Fruit fly (Drosophila melanogaster) whole organism, embryonic: ENCODE results near the gene CG1896.
A peak's percentile ranks its signal among the peaks of the same experiment; 100 is the strongest.

Experiments used
- Awh ChIP-seq: fragments of 200-800 bp; sonication (Bioruptor generic); IDR thresholded peaks from 2 replicates; pipeline ENCODE4, ENCODE4 v1.3.6; 2022; ENCODE audit warnings: missing biosample characterization, missing genetic modification characterization
- BEAF-32 ChIP-seq: fragments of 200-800 bp; sonication (Bioruptor generic); optimal IDR thresholded peaks from 3 replicates; lab custom pipeline; 2017; ENCODE audit warnings: missing biosample characterization, missing genetic modification characterization, mild to moderate bottlenecking, moderate library complexity, missing genetic modification reagents
- CG10267 ChIP-seq: fragments of 200-800 bp; sonication (Bioruptor generic); optimal IDR thresholded peaks from 2 replicates; lab custom pipeline; 2018; ENCODE audit warnings: missing biosample characterization, mild to moderate bottlenecking, missing genetic modification characterization, moderate library complexity
- CG11560 ChIP-seq: fragments of 200-800 bp; sonication (Bioruptor generic); IDR thresholded peaks from 3 replicates; pipeline ENCODE4 v1.3.6; 2022; ENCODE audit warnings: missing biosample characterization, missing genetic modification characterization
- CG13296 ChIP-seq: fragments of 200-800 bp; sonication (Bioruptor generic); optimal IDR thresholded peaks from 3 replicates; lab custom pipeline; 2018; ENCODE audit warnings: missing biosample characterization, mild to moderate bottlenecking, missing genetic modification characterization
- CG14441 ChIP-seq: fragments of 200-800 bp; sonication (Bioruptor generic); IDR thresholded peaks from 2 replicates; pipeline ENCODE4 v1.3.6; 2022; ENCODE audit warnings: missing biosample characterization, missing genetic modification characterization
- CG1832 ChIP-seq: fragments of 200-800 bp; sonication (Bioruptor generic); optimal IDR thresholded peaks from 2 replicates; lab custom pipeline; 2017; ENCODE audit warnings: missing biosample characterization, mild to moderate bottlenecking, missing genetic modification characterization, inconsistent platforms
- CG18619 ChIP-seq: fragments of 200-800 bp; sonication (Bioruptor generic); optimal IDR thresholded peaks from 3 replicates; lab custom pipeline; 2017; ENCODE audit warnings: missing biosample characterization, mild to moderate bottlenecking, missing genetic modification characterization
- CG2712 ChIP-seq: fragments of 200-800 bp; optimal IDR thresholded peaks from 3 replicates; lab custom pipeline; 2019; ENCODE audit warnings: missing biosample characterization, mild to moderate bottlenecking, missing genetic modification characterization, moderate library complexity
- CG2889 ChIP-seq: fragments of 200-800 bp; sonication (Bioruptor generic); IDR thresholded peaks from 3 replicates; pipeline ENCODE4 v1.3.6; 2022; ENCODE audit warnings: missing biosample characterization, missing genetic modification characterization
- CG33557 ChIP-seq: fragments of 200-800 bp; sonication (Bioruptor generic); optimal IDR thresholded peaks from 2 replicates; lab custom pipeline; 2019; ENCODE audit warnings: missing biosample characterization, mild to moderate bottlenecking, missing genetic modification characterization, moderate library complexity
- CG34422 ChIP-seq: fragments of 200-800 bp; sonication (Bioruptor generic); IDR thresholded peaks from 3 replicates; pipeline ENCODE4 v1.3.6; 2022; ENCODE audit warnings: missing biosample characterization, missing genetic modification characterization
- CG3726 ChIP-seq: fragments of 200-800 bp; sonication (Bioruptor generic); IDR thresholded peaks from 3 replicates; pipeline ENCODE4, ENCODE4 v1.3.6; 2022; ENCODE audit warnings: missing biosample characterization, missing genetic modification characterization
- CG6765 ChIP-seq: fragments of 200-800 bp; sonication (Bioruptor generic); optimal IDR thresholded peaks from 3 replicates; lab custom pipeline; 2017; ENCODE audit warnings: missing biosample characterization, mild to moderate bottlenecking, missing genetic modification characterization
- CG8924 ChIP-seq: fragments of 200-800 bp; optimal IDR thresholded peaks from 3 replicates; lab custom pipeline; 2019; ENCODE audit warnings: missing biosample characterization, mild to moderate bottlenecking, missing genetic modification characterization, moderate library complexity
- CG9817 ChIP-seq: fragments of 200-800 bp; sonication (Bioruptor generic); optimal IDR thresholded peaks from 2 replicates; lab custom pipeline; 2018; ENCODE audit warnings: missing biosample characterization, mild to moderate bottlenecking, missing genetic modification characterization, moderate library complexity
- CTCF ChIP-seq: fragments of 200-800 bp; sonication (Bioruptor generic); optimal IDR thresholded peaks from 2 replicates; lab custom pipeline; 2017; ENCODE audit warnings: missing biosample characterization, mild to moderate bottlenecking, missing genetic modification characterization, moderate library complexity
- CkIIα-i1 ChIP-seq: fragments of 200-800 bp; sonication (Bioruptor generic); IDR thresholded peaks from 2 replicates; pipeline ENCODE4 v1.3.6; 2022; ENCODE audit warnings: missing biosample characterization, missing genetic modification characterization
- Dref ChIP-seq: fragments of 200-800 bp; sonication (Bioruptor generic); IDR thresholded peaks from 2 replicates; pipeline ENCODE4 v1.3.6; 2022; ENCODE audit warnings: missing biosample characterization, missing genetic modification characterization
- E2f2 ChIP-seq: fragments of 200-800 bp; sonication (Bioruptor generic); IDR thresholded peaks from 2 replicates; pipeline ENCODE4 v1.3.6; 2022; ENCODE audit warnings: missing biosample characterization, missing genetic modification characterization
- Gsc ChIP-seq: fragments of 200-800 bp; sonication (Bioruptor generic); IDR thresholded peaks from 2 replicates; pipeline ENCODE4 v1.3.6; 2022; ENCODE audit warnings: missing biosample characterization, missing genetic modification characterization
- HLH4C ChIP-seq: fragments of 200-800 bp; sonication (Bioruptor generic); IDR thresholded peaks from 3 replicates; pipeline ENCODE4 v1.3.6; 2022; ENCODE audit warnings: missing biosample characterization, missing genetic modification characterization; ENCODE audit not compliant: partially characterized antibody
- HLHmδ ChIP-seq: fragments of 200-800 bp; sonication (Bioruptor generic); optimal IDR thresholded peaks from 2 replicates; lab custom pipeline; 2018; ENCODE audit warnings: missing biosample characterization, mild to moderate bottlenecking, missing genetic modification characterization, moderate library complexity
- Lim3 ChIP-seq: fragments of 200-800 bp; sonication (Bioruptor generic); IDR thresholded peaks from 2 replicates; pipeline ENCODE4 v1.3.6; 2022; ENCODE audit warnings: missing biosample characterization, missing genetic modification characterization
- MESR4 ChIP-seq: fragments of 200-800 bp; sonication (Bioruptor generic); optimal IDR thresholded peaks from 2 replicates; lab custom pipeline; 2018; ENCODE audit warnings: missing biosample characterization, mild to moderate bottlenecking, missing genetic modification characterization, moderate library complexity
- Max ChIP-seq: fragments of 200-800 bp; sonication (Bioruptor generic); optimal IDR thresholded peaks from 2 replicates; lab custom pipeline; 2016; ENCODE audit warnings: missing biosample characterization, mild to moderate bottlenecking, missing genetic modification characterization
- NC2α ChIP-seq: fragments of 200-800 bp; sonication (Bioruptor generic); optimal IDR thresholded peaks from 2 replicates; lab custom pipeline; 2016; ENCODE audit warnings: missing biosample characterization, missing genetic modification characterization
- Oaz ChIP-seq: fragments of 200-800 bp; sonication (Bioruptor generic); IDR thresholded peaks from 2 replicates; pipeline ENCODE4 v1.3.6; 2022; ENCODE audit warnings: missing biosample characterization, missing genetic modification characterization
- Ssrp ChIP-seq: fragments of 200-800 bp; sonication (Bioruptor generic); optimal IDR thresholded peaks from 2 replicates; lab custom pipeline; 2018; ENCODE audit warnings: missing biosample characterization, mild to moderate bottlenecking, missing genetic modification characterization, moderate library complexity
- Trl ChIP-seq, 3 experiments: fragments of >200 bp in 2 of 3; fragments of 200-800 bp in 1 of 3; sonication (Bioruptor generic) in 1 of 3; optimal IDR thresholded peaks; 2 replicates in 1 of 3; 3 replicates in 2 of 3; lab custom pipeline; 2016 to 2017; ENCODE audit warnings: missing biosample characterization in 1 of 3, missing genetic modification characterization in 1 of 3
- bbx ChIP-seq: fragments of 200-800 bp; sonication (Bioruptor generic); IDR thresholded peaks from 2 replicates; pipeline ENCODE4 v1.3.6; 2022; ENCODE audit warnings: missing biosample characterization, missing genetic modification characterization; ENCODE audit not compliant: partially characterized antibody
- bowl ChIP-seq: fragments of 200-800 bp; sonication (Bioruptor generic); IDR thresholded peaks from 2 replicates; pipeline ENCODE4 v1.3.6; 2022; ENCODE audit warnings: missing biosample characterization, missing genetic modification characterization
- caup ChIP-seq: fragments of 200-800 bp; sonication (Bioruptor generic); optimal IDR thresholded peaks from 3 replicates; lab custom pipeline; 2017; ENCODE audit warnings: missing biosample characterization, mild to moderate bottlenecking, missing genetic modification characterization, moderate library complexity; ENCODE audit not compliant: severe bottlenecking
- dati ChIP-seq: fragments of 200-800 bp; sonication (Bioruptor generic); IDR thresholded peaks from 2 replicates; pipeline ENCODE4 v1.3.6; 2022; ENCODE audit warnings: missing biosample characterization, missing genetic modification characterization
- dm ChIP-seq: fragments of 200-800 bp; sonication (Bioruptor generic); optimal IDR thresholded peaks from 3 replicates; lab custom pipeline; 2016; ENCODE audit warnings: missing biosample characterization, missing genetic modification characterization
- exex ChIP-seq: fragments of 200-800 bp; sonication (Bioruptor generic); optimal IDR thresholded peaks from 4 replicates; lab custom pipeline; 2018; ENCODE audit warnings: missing biosample characterization, mild to moderate bottlenecking, missing genetic modification characterization, moderate library complexity
- fu2 ChIP-seq: fragments of 200-800 bp; sonication (Bioruptor generic); optimal IDR thresholded peaks from 2 replicates; lab custom pipeline; 2016; ENCODE audit warnings: missing biosample characterization, missing genetic modification characterization
- lov ChIP-seq, 2 experiments: fragments of 200-800 bp in 1 of 2; fragments of >200 bp in 1 of 2; sonication (Bioruptor generic) in 1 of 2; IDR thresholded peaks in 1 of 2; optimal IDR thresholded peaks in 1 of 2; 2 replicates in 1 of 2; 3 replicates in 1 of 2; pipeline versions ENCODE4 v1.3.6 to Lab custom; 2017 to 2022; ENCODE audit warnings: missing biosample characterization in 1 of 2, missing genetic modification characterization in 1 of 2
- nerfin-2 ChIP-seq: fragments of 200-800 bp; sonication (Bioruptor generic); IDR thresholded peaks from 2 replicates; pipeline ENCODE4 v1.3.6; 2022; ENCODE audit warnings: missing biosample characterization, missing genetic modification characterization; ENCODE audit not compliant: partially characterized antibody
- nom ChIP-seq: fragments of 200-800 bp; sonication (Bioruptor generic); optimal IDR thresholded peaks from 2 replicates; lab custom pipeline; 2017; ENCODE audit warnings: missing biosample characterization, missing genetic modification characterization, mild to moderate bottlenecking, moderate library complexity, missing genetic modification reagents
- onecut ChIP-seq: fragments of 200-800 bp; sonication (Bioruptor generic); IDR thresholded peaks from 2 replicates; pipeline ENCODE4 v1.3.6; 2022; ENCODE audit warnings: missing biosample characterization, missing genetic modification characterization
- pan ChIP-seq, 4 experiments: fragments of >200 bp in 3 of 4; fragments of 200-800 bp in 1 of 4; sonication (Bioruptor generic) in 1 of 4; optimal IDR thresholded peaks in 3 of 4; IDR thresholded peaks in 1 of 4; 2 replicates each; pipeline versions ENCODE4 v1.3.6 to Lab custom; 2017 to 2022; ENCODE audit warnings: missing biosample characterization in 2 of 4, missing genetic modification characterization in 2 of 4, mixed read lengths in 1 of 4
- peb ChIP-seq: fragments of 200-800 bp; sonication (Bioruptor generic); IDR thresholded peaks from 2 replicates; pipeline ENCODE4 v1.3.6; 2022; ENCODE audit warnings: missing biosample characterization, missing genetic modification characterization
- psq ChIP-seq: fragments of 200-800 bp; sonication (Bioruptor generic); optimal IDR thresholded peaks from 2 replicates; lab custom pipeline; 2017; ENCODE audit warnings: missing biosample characterization, missing genetic modification characterization
- rib ChIP-seq: fragments of 200-800 bp; sonication (Bioruptor generic); IDR thresholded peaks from 2 replicates; pipeline ENCODE4 v1.3.6; 2022; ENCODE audit warnings: missing biosample characterization, missing genetic modification characterization
- row ChIP-seq: fragments of 200-800 bp; sonication (Bioruptor generic); IDR thresholded peaks from 3 replicates; pipeline ENCODE4 v1.3.6; 2022; ENCODE audit warnings: missing biosample characterization, missing genetic modification characterization
- shn ChIP-seq: fragments of 200-800 bp; sonication (Bioruptor generic); optimal IDR thresholded peaks from 3 replicates; lab custom pipeline; 2016; ENCODE audit warnings: missing biosample characterization, missing genetic modification characterization
- sisA ChIP-seq: fragments of 200-800 bp; sonication (Bioruptor generic); IDR thresholded peaks from 2 replicates; pipeline ENCODE4 v1.3.6; 2022; ENCODE audit warnings: missing biosample characterization, missing genetic modification characterization
- slbo ChIP-seq: fragments of 200-800 bp; sonication (Bioruptor generic); IDR thresholded peaks from 2 replicates; pipeline ENCODE4 v1.3.6; 2022; ENCODE audit warnings: missing biosample characterization, missing genetic modification characterization
- wor ChIP-seq: fragments of 200-800 bp; sonication (Bioruptor generic); IDR thresholded peaks from 2 replicates; pipeline ENCODE4 v1.3.6; 2022; ENCODE audit warnings: missing biosample characterization, missing genetic modification characterization

CG1896 gene

dm6 chr3R:31745629-31746081 is 1.6 kb downstream of the CG1896 start, which contains the start of gene awd (continued):
- TF ChIP-seq CG18619 (no peak), CG11560 (tag; lab: Robert Waterston, UW) (no peak), nerfin-2 (no peak), Trl (optimal IDR thresholded peaks at IDR 0.05; lab: Kevin White, UChicago) (no peak), Trl (GFP tag; optimal IDR thresholded peaks at IDR 0.05; lab: Kevin White, UChicago) (no peak), CTCF (GFP tag; lab: Kevin White, UChicago) (no peak), wor (GFP tag; lab: Robert Waterston, UW) (no peak), dm (GFP tag; lab: Kevin White, UChicago) (peak; percentile 91), CG3726 (GFP tag; lab: Robert Waterston, UW) (no peak), bowl (GFP tag; lab: Robert Waterston, UW) (no peak), MESR4 (GFP tag; lab: Kevin White, UChicago) (peak; percentile 89), psq (no peak), BEAF-32 (GFP tag; lab: Kevin White, UChicago) (peak; percentile 43), pan (optimal IDR thresholded peaks at IDR 0.05; lab: Kevin White, UChicago) (no peak), pan (GFP tag; optimal IDR thresholded peaks at IDR 0.05 in 1 of 2, IDR thresholded peaks at IDR 0.05 in 1 of 2) (no peak), nom (GFP tag; lab: Kevin White, UChicago) (peak; percentile 68), slbo (no peak), CG13296 (GFP tag; lab: Kevin White, UChicago) (no peak), CkIIα-i1 (GFP tag; lab: Robert Waterston, UW) (no peak), Lim3 (GFP tag; lab: Robert Waterston, UW) (no peak), bbx (GFP tag; lab: Robert Waterston, UW) (no peak), CG1832 (no peak), shn (GFP tag; lab: Kevin White, UChicago) (no peak), exex (tag; lab: Kevin White, UChicago) (peak; percentile 25), Oaz (GFP tag; lab: Robert Waterston, UW) (no peak), row (GFP tag; lab: Robert Waterston, UW) (peak; percentile 24; the same call in 1 of the 3 replicates), CG6765 (GFP tag; lab: Kevin White, UChicago) (no peak), onecut (GFP tag; lab: Robert Waterston, UW) (peak; percentile 75), HLHmδ (peak; percentile 18), CG33557 (GFP tag; lab: Kevin White, UChicago) (no peak), Awh (GFP tag; lab: Robert Waterston, UW) (no peak), Ssrp (tag; lab: Kevin White, UChicago) (no peak), CG9817 (tag; lab: Kevin White, UChicago) (no peak), CG8924 (tag; lab: Kevin White, UChicago) (peak; percentile 49), CG2889 (GFP tag; lab: Robert Waterston, UW) (no peak), dati (no peak), lov (optimal IDR thresholded peaks at IDR 0.05; lab: Kevin White, UChicago) (no peak), lov (GFP tag; IDR thresholded peaks at IDR 0.05; lab: Robert Waterston, UW) (peak; percentile 28; the same call in 1 of the 3 replicates), peb (GFP tag; lab: Robert Waterston, UW) (no peak), rib (GFP tag; lab: Robert Waterston, UW) (peak; percentile 90), E2f2 (GFP tag; lab: Robert Waterston, UW) (peak; percentile 74), Max (GFP tag; lab: Kevin White, UChicago) (peak; percentile 48), CG34422 (GFP tag; lab: Robert Waterston, UW) (peak; percentile 64; the same call in 1 of the 3 replicates), CG10267 (tag; lab: Kevin White, UChicago) (peak; percentile 30), sisA (no peak), CG2712 (peak; percentile 12), Dref (GFP tag; lab: Robert Waterston, UW) (peak; percentile 48), Gsc (GFP tag; lab: Robert Waterston, UW) (no peak), CG14441 (GFP tag; lab: Robert Waterston, UW) (no peak), fu2 (GFP tag; lab: Kevin White, UChicago) (no peak), NC2α (GFP tag; lab: Kevin White, UChicago) (no peak), HLH4C (GFP tag; lab: Robert Waterston, UW) (0 out of 3 replicates have a peak, but pooled peaks have one; percentile 29), caup (GFP tag; lab: Kevin White, UChicago) (no peak)
